Fruit fly (Drosophila melanogaster) whole organism, embryonic: Measurements from ENCODE around the gene CG14331.

Experiments used
- Atf6 ChIP-seq: fragments of 200-800 bp; sonication (Bioruptor generic); IDR thresholded peaks from 2 replicates; pipeline ENCODE4 v1.3.6; 2022; ENCODE audit warnings: missing biosample characterization, missing genetic modification characterization
- CG11085 ChIP-seq: fragments of 200-800 bp; sonication (Bioruptor generic); IDR thresholded peaks from 2 replicates; pipeline ENCODE4 v1.3.6; 2022; ENCODE audit warnings: missing biosample characterization, missing genetic modification characterization
- CG11247 ChIP-seq: fragments of 200-800 bp; sonication (Bioruptor generic); IDR thresholded peaks from 2 replicates; pipeline ENCODE4 v1.3.6; 2022; ENCODE audit warnings: missing biosample characterization, missing genetic modification characterization
- CG11456 ChIP-seq: fragments of 200-800 bp; sonication (Bioruptor generic); IDR thresholded peaks from 3 replicates; pipeline ENCODE4 v1.3.6; 2022; ENCODE audit warnings: missing biosample characterization, missing genetic modification characterization
- CG11504 ChIP-seq: fragments of 200-800 bp; sonication (Bioruptor generic); optimal IDR thresholded peaks from 3 replicates; lab custom pipeline; 2019; ENCODE audit warnings: missing biosample characterization, mild to moderate bottlenecking, missing genetic modification characterization, moderate library complexity
- CG11695 ChIP-seq: fragments of 200-800 bp; sonication (Bioruptor generic); IDR thresholded peaks from 3 replicates; pipeline ENCODE4 v1.3.6; 2022; ENCODE audit warnings: missing biosample characterization, missing genetic modification characterization
- CG11723 ChIP-seq: fragments of 200-800 bp; sonication (Bioruptor generic); optimal IDR thresholded peaks from 2 replicates; lab custom pipeline; 2017; ENCODE audit warnings: missing biosample characterization, mild to moderate bottlenecking, missing genetic modification characterization
- CG12104 ChIP-seq: fragments of 200-800 bp; sonication (Bioruptor generic); optimal IDR thresholded peaks from 3 replicates; lab custom pipeline; 2016; ENCODE audit warnings: missing biosample characterization, missing genetic modification characterization
- CG14710 ChIP-seq: fragments of 200-800 bp; sonication (Bioruptor generic); optimal IDR thresholded peaks from 3 replicates; lab custom pipeline; 2019; ENCODE audit warnings: missing biosample characterization, mild to moderate bottlenecking, missing genetic modification characterization, moderate library complexity
- CG1602 ChIP-seq: fragments of 200-800 bp; sonication (Bioruptor generic); optimal IDR thresholded peaks from 3 replicates; lab custom pipeline; 2016; ENCODE audit warnings: missing biosample characterization, missing genetic modification characterization
- CG16779 ChIP-seq: fragments of 200-800 bp; sonication (Bioruptor generic); IDR thresholded peaks from 2 replicates; pipeline ENCODE4 v1.3.6; 2022; ENCODE audit warnings: missing biosample characterization, missing genetic modification characterization
- CG17328 ChIP-seq: fragments of 200-800 bp; sonication (Bioruptor generic); IDR thresholded peaks from 2 replicates; pipeline ENCODE4 v1.3.6; 2022; ENCODE audit warnings: missing biosample characterization, missing genetic modification characterization
- CG17359 ChIP-seq: fragments of 200-800 bp; sonication (Bioruptor generic); optimal IDR thresholded peaks from 3 replicates; lab custom pipeline; 2018; ENCODE audit warnings: missing biosample characterization, mild to moderate bottlenecking, missing genetic modification characterization, moderate library complexity
- CG18262 ChIP-seq: fragments of 200-800 bp; optimal IDR thresholded peaks from 3 replicates; lab custom pipeline; 2019; ENCODE audit warnings: missing biosample characterization, mild to moderate bottlenecking, missing genetic modification characterization, moderate library complexity
- CG18764 ChIP-seq: fragments of 200-800 bp; sonication (Bioruptor generic); optimal IDR thresholded peaks from 3 replicates; lab custom pipeline; 2016; ENCODE audit warnings: missing biosample characterization, missing genetic modification characterization
- CG42726 ChIP-seq: fragments of 200-800 bp; sonication (Bioruptor generic); IDR thresholded peaks from 2 replicates; pipeline ENCODE4 v1.3.6; 2022; ENCODE audit warnings: missing biosample characterization, missing genetic modification characterization; ENCODE audit not compliant: partially characterized antibody
- CG6254 ChIP-seq: fragments of 200-800 bp; sonication (Bioruptor generic); optimal IDR thresholded peaks from 3 replicates; lab custom pipeline; 2017; ENCODE audit warnings: mild to moderate bottlenecking, missing biosample characterization, missing genetic modification reagents, missing genetic modification characterization
- CG6654 ChIP-seq: fragments of 200-800 bp; sonication (Bioruptor generic); optimal IDR thresholded peaks from 2 replicates; lab custom pipeline; 2017; ENCODE audit warnings: missing biosample characterization, mild to moderate bottlenecking, missing genetic modification characterization
- CG6765 ChIP-seq: fragments of 200-800 bp; sonication (Bioruptor generic); optimal IDR thresholded peaks from 3 replicates; lab custom pipeline; 2017; ENCODE audit warnings: missing biosample characterization, mild to moderate bottlenecking, missing genetic modification characterization
- CG6791 ChIP-seq: fragments of 200-800 bp; sonication (Bioruptor generic); IDR thresholded peaks from 3 replicates; pipeline ENCODE4 v1.3.6; 2022; ENCODE audit warnings: missing biosample characterization, missing genetic modification characterization; ENCODE audit not compliant: partially characterized antibody
- CG7556 ChIP-seq: fragments of 200-800 bp; sonication (Bioruptor generic); optimal IDR thresholded peaks from 2 replicates; lab custom pipeline; 2017; ENCODE audit warnings: missing biosample characterization, mild to moderate bottlenecking, missing genetic modification characterization
- CrebB ChIP-seq: fragments of 200-800 bp; sonication (Bioruptor generic); optimal IDR thresholded peaks from 3 replicates; lab custom pipeline; 2018; ENCODE audit warnings: missing biosample characterization, mild to moderate bottlenecking, missing genetic modification characterization
- Dad ChIP-seq: fragments of 200-800 bp; sonication (Bioruptor generic); optimal IDR thresholded peaks from 3 replicates; lab custom pipeline; 2016; ENCODE audit warnings: missing biosample characterization, missing genetic modification characterization
- Dp ChIP-seq: fragments of 200-800 bp; sonication (Bioruptor generic); optimal IDR thresholded peaks from 2 replicates; lab custom pipeline; 2018; ENCODE audit warnings: missing biosample characterization, mild to moderate bottlenecking, missing genetic modification characterization, moderate library complexity
- E2f2 ChIP-seq: fragments of 200-800 bp; sonication (Bioruptor generic); IDR thresholded peaks from 2 replicates; pipeline ENCODE4 v1.3.6; 2022; ENCODE audit warnings: missing biosample characterization, missing genetic modification characterization
- HLHmδ ChIP-seq: fragments of 200-800 bp; sonication (Bioruptor generic); optimal IDR thresholded peaks from 2 replicates; lab custom pipeline; 2018; ENCODE audit warnings: missing biosample characterization, mild to moderate bottlenecking, missing genetic modification characterization, moderate library complexity
- Lpt ChIP-seq: fragments of >200 bp; optimal IDR thresholded peaks from 2 replicates; lab custom pipeline; 2018; ENCODE audit warnings: missing biosample characterization, missing genetic modification characterization
- MBD-R2 ChIP-seq: fragments of 200-800 bp; sonication (Bioruptor generic); IDR thresholded peaks from 2 replicates; pipeline ENCODE4 v1.3.6; 2022; ENCODE audit warnings: missing biosample characterization, missing genetic modification characterization
- MTF-1 ChIP-seq: fragments of 200-800 bp; sonication (Bioruptor generic); optimal IDR thresholded peaks from 2 replicates; lab custom pipeline; 2018; ENCODE audit warnings: missing biosample characterization, mild to moderate bottlenecking, missing genetic modification characterization, borderline replicate concordance
- NK7.1 ChIP-seq: fragments of 200-800 bp; sonication (Bioruptor generic); optimal IDR thresholded peaks from 3 replicates; lab custom pipeline; 2016; ENCODE audit warnings: missing biosample characterization, missing genetic modification characterization
- Sin3A ChIP-seq: fragments of >200 bp; optimal IDR thresholded peaks from 2 replicates; lab custom pipeline; 2018
- Vsx1 ChIP-seq: fragments of 200-800 bp; sonication (Bioruptor generic); optimal IDR thresholded peaks from 2 replicates; lab custom pipeline; 2017; ENCODE audit warnings: missing biosample characterization, mild to moderate bottlenecking, missing genetic modification characterization, missing genetic modification reagents
- ab ChIP-seq: fragments of 200-800 bp; sonication (Bioruptor generic); optimal IDR thresholded peaks from 2 replicates; lab custom pipeline; 2016; ENCODE audit warnings: missing biosample characterization, missing genetic modification characterization
- cato ChIP-seq: fragments of 200-800 bp; sonication (Bioruptor generic); optimal IDR thresholded peaks from 2 replicates; lab custom pipeline; 2016; ENCODE audit warnings: missing biosample characterization, missing genetic modification characterization, borderline replicate concordance
- crp ChIP-seq, 2 experiments: fragments of 200-800 bp; sonication (Bioruptor generic); optimal IDR thresholded peaks; 2 replicates in 1 of 2; 3 replicates in 1 of 2; lab custom pipeline; 2017; ENCODE audit warnings: missing biosample characterization in 2 of 2, missing genetic modification characterization in 2 of 2, mild to moderate bottlenecking in 1 of 2, moderate library complexity in 1 of 2
- dysf ChIP-seq: fragments of 200-800 bp; sonication (Bioruptor generic); IDR thresholded peaks from 3 replicates; pipeline ENCODE4 v1.3.6; 2022; ENCODE audit warnings: missing biosample characterization, missing genetic modification characterization
- fd64A ChIP-seq: fragments of 200-800 bp; sonication (Bioruptor generic); optimal IDR thresholded peaks from 3 replicates; lab custom pipeline; 2018; ENCODE audit warnings: missing biosample characterization, mild to moderate bottlenecking, missing genetic modification characterization
- fd96Cb ChIP-seq: fragments of 200-800 bp; sonication (Bioruptor generic); optimal IDR thresholded peaks from 2 replicates; lab custom pipeline; 2018; ENCODE audit warnings: missing biosample characterization, mild to moderate bottlenecking, missing genetic modification characterization, moderate library complexity
- grn ChIP-seq: fragments of 200-800 bp; sonication (Bioruptor generic); optimal IDR thresholded peaks from 3 replicates; lab custom pipeline; 2017; ENCODE audit warnings: missing biosample characterization, missing genetic modification characterization
- gsb-n ChIP-seq: fragments of 200-800 bp; sonication (Bioruptor generic); optimal IDR thresholded peaks from 3 replicates; lab custom pipeline; 2018; ENCODE audit warnings: missing biosample characterization, mild to moderate bottlenecking, missing genetic modification characterization
- inv ChIP-seq: fragments of 200-800 bp; sonication (Bioruptor generic); IDR thresholded peaks from 2 replicates; pipeline ENCODE4 v1.3.6; 2022; ENCODE audit warnings: missing biosample characterization, missing genetic modification characterization; ENCODE audit not compliant: partially characterized antibody
- org-1 ChIP-seq: fragments of 200-800 bp; sonication (Bioruptor generic); optimal IDR thresholded peaks from 2 replicates; lab custom pipeline; 2017; ENCODE audit warnings: missing biosample characterization, missing genetic modification characterization
- pros ChIP-seq: fragments of 200-800 bp; sonication (Bioruptor generic); optimal IDR thresholded peaks from 3 replicates; lab custom pipeline; 2019; ENCODE audit warnings: missing biosample characterization, mild to moderate bottlenecking, missing genetic modification characterization, moderate library complexity
- sc ChIP-seq, 3 experiments: fragments of >200 bp in 2 of 3; fragments of 200-800 bp in 1 of 3; sonication (Bioruptor generic) in 1 of 3; optimal IDR thresholded peaks; 2 replicates in 2 of 3; 3 replicates in 1 of 3; lab custom pipeline; 2017; ENCODE audit warnings: mild to moderate bottlenecking in 1 of 3, missing biosample characterization in 1 of 3, missing genetic modification characterization in 1 of 3, missing genetic modification reagents in 1 of 3
- scrt ChIP-seq: fragments of 200-800 bp; sonication (Bioruptor generic); optimal IDR thresholded peaks from 2 replicates; lab custom pipeline; 2018; ENCODE audit warnings: missing biosample characterization, mild to moderate bottlenecking, missing genetic modification characterization, moderate library complexity
- sens ChIP-seq: fragments of 200-800 bp; sonication (Bioruptor generic); peaks from one replicate; lab custom pipeline; 2016; ENCODE audit warnings: missing biosample characterization, missing genetic modification characterization
- stc ChIP-seq: fragments of 200-800 bp; sonication (Bioruptor generic); IDR thresholded peaks from 2 replicates; pipeline ENCODE4 v1.3.6; 2022; ENCODE audit warnings: missing biosample characterization, missing genetic modification characterization
- tx ChIP-seq: fragments of 200-800 bp; sonication (Bioruptor generic); optimal IDR thresholded peaks from 2 replicates; lab custom pipeline; 2016; ENCODE audit warnings: missing biosample characterization, missing genetic modification characterization
- zfh1 ChIP-seq: fragments of 200-800 bp; sonication (Bioruptor generic); IDR thresholded peaks from 3 replicates; pipeline ENCODE4 v1.3.6; 2022; ENCODE audit warnings: missing biosample characterization, missing genetic modification characterization

The CG14331 gene

DNA sequence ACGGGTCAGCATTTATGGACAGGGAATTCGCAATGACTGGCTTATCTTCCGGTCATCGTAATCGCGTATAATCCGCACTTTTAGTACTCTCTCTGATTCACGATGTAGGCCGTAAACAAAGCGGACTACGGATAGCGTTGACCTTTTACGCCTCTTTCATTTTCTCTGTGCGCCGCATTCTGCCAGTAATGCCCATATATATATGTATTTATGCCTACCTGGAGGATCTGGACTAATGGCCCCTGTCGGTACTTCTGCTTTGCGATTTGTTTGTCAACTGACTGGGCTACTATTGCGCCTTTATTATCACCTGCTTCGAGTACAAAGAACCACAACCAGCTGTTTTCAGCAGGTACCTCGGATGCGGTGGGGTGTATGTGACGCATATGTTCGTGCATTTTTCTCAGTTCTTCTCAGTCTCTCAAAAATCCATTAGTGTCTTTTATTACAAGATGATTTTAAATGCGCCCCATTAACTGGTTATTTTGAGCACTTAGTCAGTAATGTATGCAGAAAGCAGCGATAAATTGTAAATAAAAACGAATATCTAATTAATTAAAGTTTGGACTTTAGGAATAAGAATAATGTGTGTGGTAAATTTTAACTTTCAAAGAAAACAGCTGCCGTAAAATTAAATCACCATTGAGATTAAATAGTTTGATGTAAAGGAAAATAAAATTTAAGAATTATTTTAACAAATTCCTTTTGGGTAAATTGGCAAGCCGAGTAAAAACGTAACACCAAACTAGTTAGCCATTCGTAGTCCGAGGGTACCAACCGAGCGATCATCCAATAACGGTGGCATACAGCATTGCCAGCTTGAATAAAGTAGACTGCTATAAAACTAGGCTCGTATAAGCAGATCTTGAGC lies 46.0 kb downstream of the CG14331 start, which contains the start of gene CREG (continued):
- TF ChIP-seq NK7.1 (GFP tag; lab: Kevin White, UChicago) (no peak), crp (GFP tag; optimal IDR thresholded peaks at IDR 0.05; lab: Kevin White, UChicago) (peak in 1 of 2 experiments; percentile 70), CG1602 (no peak), CG6654 (no peak), org-1 (GFP tag; lab: Kevin White, UChicago) (peak; percentile 6), CG11085 (GFP tag; lab: Robert Waterston, UW) (no peak), ab (GFP tag; lab: Kevin White, UChicago) (no peak), pros (no peak), cato (GFP tag; lab: Kevin White, UChicago) (no peak), CG17328 (GFP tag; lab: Robert Waterston, UW) (no peak), fd64A (GFP tag; lab: Kevin White, UChicago) (no peak), gsb-n (tag; lab: Kevin White, UChicago) (no peak), Sin3A (lab: Kevin White, UChicago) (no peak), CG11695 (GFP tag; lab: Robert Waterston, UW) (no peak), CG11456 (GFP tag; lab: Robert Waterston, UW) (no peak), dysf (no peak), sens (GFP tag; lab: Kevin White, UChicago) (peak; percentile 80), CG6791 (no peak), CG11723 (GFP tag; lab: Kevin White, UChicago) (no peak), CG16779 (no peak), fd96Cb (tag; lab: Kevin White, UChicago) (peak; percentile 13), inv (GFP tag; lab: Robert Waterston, UW) (no peak), Dp (no peak), CG7556 (GFP tag; lab: Kevin White, UChicago) (peak; percentile 28), sc (optimal IDR thresholded peaks at IDR 0.05; lab: Kevin White, UChicago) (no peak), sc (GFP tag; optimal IDR thresholded peaks at IDR 0.05; lab: Kevin White, UChicago) (peak; percentile 35), CrebB (tag; lab: Kevin White, UChicago) (no peak), HLHmδ (no peak), scrt (GFP tag; lab: Kevin White, UChicago) (no peak), MTF-1 (GFP tag; lab: Kevin White, UChicago) (no peak), CG12104 (GFP tag; lab: Kevin White, UChicago) (peak; percentile 34), zfh1 (GFP tag; lab: Robert Waterston, UW) (0 out of 3 replicates have a peak, but pooled peaks have one; percentile 38), CG18262 (peak; percentile 47), MBD-R2 (GFP tag; lab: Robert Waterston, UW) (peak; percentile 32; the same call in 1 of the 2 replicates), stc (GFP tag; lab: Robert Waterston, UW) (no peak), grn (GFP tag; lab: Kevin White, UChicago) (peak; percentile 35), CG11247 (GFP tag; lab: Robert Waterston, UW) (no peak), Atf6 (GFP tag; lab: Robert Waterston, UW) (no peak), Lpt (no peak), E2f2 (no peak), CG17359 (no peak), CG42726 (GFP tag; lab: Robert Waterston, UW) (no peak), tx (GFP tag; lab: Kevin White, UChicago) (no peak), CG14710 (tag; lab: Kevin White, UChicago) (peak; percentile 40), CG6254 (GFP tag; lab: Kevin White, UChicago) (no peak), CG18764 (GFP tag; lab: Kevin White, UChicago) (no peak), Dad (GFP tag; lab: Kevin White, UChicago) (no peak), Vsx1 (GFP tag; lab: Kevin White, UChicago) (no peak), CG6765 (GFP tag; lab: Kevin White, UChicago) (no peak), CG11504 (tag; lab: Kevin White, UChicago) (peak; percentile 49)
